Worm (Caenorhabditis elegans) whole organism, L3 larva: ENCODE measurements around the gene H10D18.1.
A peak's percentile ranks its signal among the peaks of the same experiment; 100 is the strongest.

ENCODE experiments used
- R02D3.7 ChIP-seq: fragments of 150-350 bp; optimal IDR thresholded peaks from 2 replicates; lab custom pipeline; 2014; ENCODE audit warnings: missing biosample characterization, missing genetic modification characterization
- aly-2 ChIP-seq: fragments of 150-350 bp; optimal IDR thresholded peaks from 2 replicates; lab custom pipeline; 2014; ENCODE audit warnings: missing biosample characterization, missing genetic modification characterization
- ama-1 ChIP-seq: fragments of 150-350 bp; optimal IDR thresholded peaks from 2 replicates; lab custom pipeline; 2018
- ceh-16 ChIP-seq: sonication (generic microtip); optimal IDR thresholded peaks from 2 replicates; lab custom pipeline; 2017; ENCODE audit warnings: missing biosample characterization, missing genetic modification characterization
- ceh-28 ChIP-seq: fragments of 150-350 bp; optimal IDR thresholded peaks from 2 replicates; lab custom pipeline; 2014; ENCODE audit warnings: missing biosample characterization, missing genetic modification reagents, missing genetic modification characterization
- ceh-82 ChIP-seq: fragments of 150-350 bp; optimal IDR thresholded peaks from 2 replicates; lab custom pipeline; 2014; ENCODE audit warnings: missing biosample characterization, missing genetic modification characterization
- ceh-9 ChIP-seq: sonication (generic microtip); optimal IDR thresholded peaks from 2 replicates; lab custom pipeline; 2018; ENCODE audit warnings: missing biosample characterization, missing genetic modification characterization
- daf-12 ChIP-seq: fragments of 150-350 bp; optimal IDR thresholded peaks from 2 replicates; lab custom pipeline; 2014; ENCODE audit warnings: missing biosample characterization, missing genetic modification reagents, missing genetic modification characterization
- egl-5 ChIP-seq: fragments of 150-350 bp; optimal IDR thresholded peaks from 2 replicates; lab custom pipeline; 2017; ENCODE audit warnings: missing biosample characterization, missing genetic modification reagents, missing genetic modification characterization, inconsistent platforms
- elt-1 ChIP-seq: fragments of 150-350 bp; optimal IDR thresholded peaks from 2 replicates; lab custom pipeline; 2014; ENCODE audit warnings: missing biosample characterization, missing genetic modification characterization
- elt-2 ChIP-seq: sonication (generic microtip); optimal IDR thresholded peaks from 2 replicates; lab custom pipeline; 2016; ENCODE audit warnings: missing genetic modification reagents, mild to moderate bottlenecking, missing genetic modification characterization, missing compliant biosample characterization
- elt-3 ChIP-seq, 3 experiments: fragments of 150-350 bp in 1 of 3; sonication (generic microtip) in 2 of 3; optimal IDR thresholded peaks; 2 replicates in 2 of 3; 4 replicates in 1 of 3; lab custom pipeline; 2014 to 2017; ENCODE audit warnings: missing biosample characterization in 3 of 3, missing genetic modification characterization in 3 of 3
- eor-1 ChIP-seq, 2 experiments: fragments of 150-350 bp; optimal IDR thresholded peaks; 2 replicates each; lab custom pipeline; 2014 to 2018; ENCODE audit warnings: missing biosample characterization in 2 of 2, missing genetic modification characterization in 2 of 2
- fkh-10 ChIP-seq: sonication (generic microtip); optimal IDR thresholded peaks from 2 replicates; lab custom pipeline; 2017; ENCODE audit warnings: missing biosample characterization, missing genetic modification reagents, missing genetic modification characterization
- fkh-2 ChIP-seq: fragments of 150-350 bp; optimal IDR thresholded peaks from 2 replicates; lab custom pipeline; 2014; ENCODE audit warnings: missing biosample characterization, missing genetic modification reagents, missing genetic modification characterization
- fos-1 ChIP-seq: fragments of 150-350 bp; optimal IDR thresholded peaks from 2 replicates; lab custom pipeline; 2014; ENCODE audit warnings: missing biosample characterization, missing genetic modification characterization
- hmg-11 ChIP-seq: sonication (generic microtip); optimal IDR thresholded peaks from 2 replicates; lab custom pipeline; 2016; ENCODE audit warnings: missing genetic modification characterization, missing compliant biosample characterization
- jun-1 ChIP-seq: fragments of 150-350 bp; optimal IDR thresholded peaks from 2 replicates; lab custom pipeline; 2014; ENCODE audit warnings: missing biosample characterization, missing genetic modification reagents, missing genetic modification characterization
- lsy-12 ChIP-seq: sonication (generic microtip); optimal IDR thresholded peaks from 2 replicates; lab custom pipeline; 2016; ENCODE audit warnings: mild to moderate bottlenecking, missing genetic modification characterization, missing compliant biosample characterization
- mdl-1 ChIP-seq: fragments of 150-350 bp; optimal IDR thresholded peaks from 2 replicates; lab custom pipeline; 2014; ENCODE audit warnings: missing biosample characterization, missing genetic modification characterization
- mml-1 ChIP-seq: fragments of 150-350 bp; sonication (generic microtip); optimal IDR thresholded peaks from 3 replicates; lab custom pipeline; 2014; ENCODE audit warnings: missing biosample characterization, missing genetic modification characterization
- nfya-1 ChIP-seq: sonication (generic microtip); optimal IDR thresholded peaks from 2 replicates; lab custom pipeline; 2017; ENCODE audit warnings: missing genetic modification characterization, mild to moderate bottlenecking, missing compliant biosample characterization, antibody characterized with exemption, moderate library complexity; ENCODE audit not compliant: insufficient read depth
- nhr-11 ChIP-seq: fragments of 150-350 bp; optimal IDR thresholded peaks from 2 replicates; lab custom pipeline; 2014; ENCODE audit warnings: missing biosample characterization, missing genetic modification characterization
- nhr-237 ChIP-seq: fragments of 150-350 bp; optimal IDR thresholded peaks from 2 replicates; lab custom pipeline; 2014; ENCODE audit warnings: missing biosample characterization, missing genetic modification characterization
- nhr-25 ChIP-seq: sonication (generic microtip); optimal IDR thresholded peaks from 2 replicates; lab custom pipeline; 2017; ENCODE audit warnings: missing biosample characterization, missing genetic modification characterization
- nhr-43 ChIP-seq: sonication (generic microtip); optimal IDR thresholded peaks from 2 replicates; lab custom pipeline; 2016; ENCODE audit warnings: mild to moderate bottlenecking, missing genetic modification characterization, missing compliant biosample characterization; ENCODE audit not compliant: poor library complexity, severe bottlenecking
- nhr-67 ChIP-seq: fragments of 150-350 bp; optimal IDR thresholded peaks from 2 replicates; lab custom pipeline; 2014; ENCODE audit warnings: missing biosample characterization, missing genetic modification characterization
- nhr-77 ChIP-seq: fragments of 150-350 bp; optimal IDR thresholded peaks from 2 replicates; lab custom pipeline; 2014; ENCODE audit warnings: missing biosample characterization, missing genetic modification characterization
- pha-4 ChIP-seq: fragments of 150-350 bp; optimal IDR thresholded peaks from 2 replicates; lab custom pipeline; 2014; ENCODE audit warnings: missing biosample characterization, missing genetic modification reagents, missing genetic modification characterization
- pqm-1 ChIP-seq: fragments of 150-350 bp; optimal IDR thresholded peaks from 2 replicates; lab custom pipeline; 2017; ENCODE audit warnings: missing biosample characterization, missing genetic modification characterization, inconsistent platforms
- sea-2 ChIP-seq: fragments of 150-350 bp; sonication (generic microtip); optimal IDR thresholded peaks from 4 replicates; lab custom pipeline; 2014; ENCODE audit warnings: missing biosample characterization, missing genetic modification reagents, missing genetic modification characterization
- skn-1 ChIP-seq: fragments of 150-350 bp; optimal IDR thresholded peaks from 2 replicates; lab custom pipeline; 2014; ENCODE audit warnings: missing biosample characterization, missing genetic modification characterization
- tbx-2 ChIP-seq: sonication (generic microtip); optimal IDR thresholded peaks from 2 replicates; lab custom pipeline; 2016; ENCODE audit warnings: mild to moderate bottlenecking, missing genetic modification characterization, missing compliant biosample characterization
- unc-62 ChIP-seq: fragments of 150-350 bp; sonication (generic microtip); optimal IDR thresholded peaks from 4 replicates; lab custom pipeline; 2014; ENCODE audit warnings: missing biosample characterization, missing genetic modification reagents, missing genetic modification characterization
- zag-1 ChIP-seq: fragments of 150-350 bp; optimal IDR thresholded peaks from 2 replicates; lab custom pipeline; 2014; ENCODE audit warnings: missing biosample characterization, missing genetic modification characterization
- ztf-11 ChIP-seq: fragments of 150-350 bp; optimal IDR thresholded peaks from 2 replicates; lab custom pipeline; 2014; ENCODE audit warnings: missing biosample characterization, missing genetic modification characterization

Gene H10D18.1

ce11 chrV:3776086-3776589 lies 38.9 kb upstream of the H10D18.1 start, which contains the start of gene cysl-3:
cysl-3 (minus strand) TSS chrV:3776136.
- TF ChIP-seq R02D3.7 (tag; lab: Kevin White, UChicago) (no peak), ztf-11 (tag; lab: Kevin White, UChicago) (no peak), nhr-43 (tag; lab: Kevin White, UChicago) (no peak), elt-2 (no peak), ceh-28 (tag; lab: Kevin White, UChicago) (no peak), hmg-11 (tag; lab: Kevin White, UChicago) (no peak), skn-1 (tag; lab: Kevin White, UChicago) (no peak), nhr-237 (no peak), daf-12 (tag; lab: Kevin White, UChicago) (no peak), aly-2 (tag; lab: Kevin White, UChicago) (no peak), nhr-25 (tag; lab: Kevin White, UChicago) (no peak), ceh-9 (tag; lab: Kevin White, UChicago) (no peak), mml-1 (tag; lab: Kevin White, UChicago) (no peak), ceh-16 (tag; lab: Kevin White, UChicago) (no peak), zag-1 (no peak), mdl-1 (tag; lab: Kevin White, UChicago) (no peak), fos-1 (tag; lab: Kevin White, UChicago) (no peak), elt-1 (tag; lab: Kevin White, UChicago) (no peak), ama-1 (lab: Kevin White, UChicago) (no peak), tbx-2 (tag; lab: Kevin White, UChicago) (no peak)

- peak; percentile 62 for TF ChIP-seq elt-2
- TF ChIP-seq pqm-1 (tag; lab: Kevin White, UChicago), result peak; percentile 91
- TF ChIP-seq nhr-43 (tag; lab: Kevin White, UChicago), result no peak
- TF ChIP-seq pha-4 (tag; lab: Kevin White, UChicago), result peak; percentile 71
Measured at ce11 chrV:3776946-3777345, 38.1 kb upstream of the H10D18.1 start.

ce11 chrV:3784167-3784734 lies 30.8 kb upstream of the H10D18.1 start, which contains the start of gene R08F11.1:
R08F11.1 (minus strand) TSS chrV:3784217.
- TF ChIP-seq pha-4 (tag; lab: Kevin White, UChicago) (peak; percentile 18), eor-1 (tag; optimal IDR thresholded peaks at IDR 0.05; lab: Kevin White, UChicago) (no peak), pqm-1 (tag; lab: Kevin White, UChicago) (peak; percentile 42), nhr-237 (no peak), elt-2 (peak; percentile 92), ceh-16 (tag; lab: Kevin White, UChicago) (no peak), elt-3 (tag; optimal IDR thresholded peaks at IDR 0.05; lab: Kevin White, UChicago) (no peak), hmg-11 (tag; lab: Kevin White, UChicago) (no peak), ama-1 (lab: Kevin White, UChicago) (no peak)

- TF ChIP-seq fkh-10 (GFP tag; lab: Kevin White, UChicago) (peak; percentile 22), sea-2 (no peak)
- TF ChIP-seq, all 47 proteins: peak for 1
Measured at ce11 chrV:3788538-3788937, 26.5 kb upstream of the H10D18.1 start.

- TF ChIP-seq nhr-67 (tag; lab: Kevin White, UChicago), result no peak
- no peak for TF ChIP-seq jun-1 (tag; lab: Kevin White, UChicago)
- no peak for TF ChIP-seq unc-62 (GFP tag; lab: Kevin White, UChicago)
- no peak for TF ChIP-seq pha-4 (tag; lab: Kevin White, UChicago)
Measured at ce11 chrV:3789770-3790169, 25.2 kb upstream of the H10D18.1 start, which contains the start of gene R08F11.7. R08F11.7 (plus strand) TSS chrV:3790070.

ce11 chrV:3790424-3790823 lies 24.6 kb upstream of the H10D18.1 start:
- no peak for TF ChIP-seq elt-1 (tag; lab: Kevin White, UChicago)
- TF ChIP-seq fkh-2 (tag; lab: Kevin White, UChicago), result no peak
- no peak for TF ChIP-seq egl-5
- no peak for TF ChIP-seq lsy-12 (tag; lab: Kevin White, UChicago)
- TF ChIP-seq mdl-1 (tag; lab: Kevin White, UChicago), result no peak
- no peak for TF ChIP-seq nhr-77
- TF ChIP-seq sea-2, result no peak
- no peak for TF ChIP-seq nhr-11 (tag; lab: Kevin White, UChicago)
- TF ChIP-seq nfya-1 (tag; lab: Kevin White, UChicago), result no peak
- TF ChIP-seq ceh-82, result no peak
- TF ChIP-seq ceh-16 (tag; lab: Kevin White, UChicago), result no peak
- no peak for TF ChIP-seq daf-12 (tag; lab: Kevin White, UChicago)
- TF ChIP-seq, all 47 proteins: peak for 0
